Worm (Caenorhabditis elegans): ENCODE measurements around the gene F53G2.3.

DNA sequence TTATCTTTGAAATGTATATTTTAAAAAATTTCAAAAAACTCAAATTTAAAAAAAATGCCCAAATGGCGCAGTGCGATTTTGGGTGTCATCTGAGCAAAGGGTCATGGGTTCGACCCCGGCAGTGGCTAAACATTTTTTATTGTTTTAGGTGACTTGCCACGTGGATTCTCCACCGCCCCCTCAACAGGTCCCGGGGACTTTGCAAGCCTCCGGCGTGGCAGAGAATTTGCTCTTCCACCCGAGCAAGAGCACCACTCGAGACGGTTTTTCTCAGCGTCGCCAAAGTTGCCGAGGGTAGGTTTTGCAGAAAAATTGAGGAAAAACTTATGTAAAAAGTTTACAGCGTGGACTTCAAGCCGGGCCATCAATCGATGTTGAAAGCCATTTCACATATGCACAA, 35.0 kb upstream of the F53G2.3 start:
- TF ChIP-seq fkh-2 (tag; optimal IDR thresholded peaks at IDR 0.05) (no peak), nhr-237 (tag; optimal IDR thresholded peaks at IDR 0.05) (no peak), ZK546.5 (tag; optimal IDR thresholded peaks at IDR 0.05) (no peak), unc-62 (GFP tag; optimal IDR thresholded peaks at IDR 0.05) (no peak), skn-1 (tag; optimal IDR thresholded peaks at IDR 0.05) (no peak), aly-2 (tag; optimal IDR thresholded peaks at IDR 0.05) (no peak), daf-12 (tag; optimal IDR thresholded peaks at IDR 0.05) (no peak), lin-15B (tag; optimal IDR thresholded peaks at IDR 0.05) (no peak), ztf-11 (tag; optimal IDR thresholded peaks at IDR 0.05) (no peak)
